Fruit fly (Drosophila melanogaster): ENCODE measurements around the gene Rfk.

Gene Rfk

dm6 chr3R:7886859-7887190 lies 26.3 kb downstream of the Rfk start, which contains the start of gene ArgRS-m (continued):
- TF ChIP-seq CG15073 (GFP tag; optimal IDR thresholded peaks at IDR 0.05) (no peak), CG2116 (GFP tag; optimal IDR thresholded peaks at IDR 0.05) (peak; percentile 49), dm (GFP tag; optimal IDR thresholded peaks at IDR 0.05) (peak; percentile 60), Sin3A (optimal IDR thresholded peaks at IDR 0.05) (peak; percentile 76), Mad (GFP tag; optimal IDR thresholded peaks at IDR 0.05) (no peak), CG4424 (GFP tag; optimal IDR thresholded peaks at IDR 0.05) (no peak), grau (tag; optimal IDR thresholded peaks at IDR 0.05) (peak; percentile 52), CG12391 (tag; optimal IDR thresholded peaks at IDR 0.05) (peak; percentile 53), NC2α (GFP tag; optimal IDR thresholded peaks at IDR 0.05) (no peak), Dref (GFP tag; IDR thresholded peaks at IDR 0.05) (no peak), crc (GFP tag; optimal IDR thresholded peaks at IDR 0.05) (no peak), pita (GFP tag; optimal IDR thresholded peaks at IDR 0.05) (no peak), Mes4 (GFP tag; optimal IDR thresholded peaks at IDR 0.05) (peak; percentile 29), HHEX (GFP tag; optimal IDR thresholded peaks at IDR 0.05) (no peak), CG3281 (GFP tag; optimal IDR thresholded peaks at IDR 0.05) (peak; percentile 15), unpg (GFP tag; optimal IDR thresholded peaks at IDR 0.05) (peak; percentile 42), mld (GFP tag; IDR thresholded peaks at IDR 0.05; ENCODE audit: partially characterized antibody) (no peak), CG15269 (tag; optimal IDR thresholded peaks at IDR 0.05) (peak; percentile 45), vfl (GFP tag; optimal IDR thresholded peaks at IDR 0.05) (no peak), gsb (GFP tag; IDR thresholded peaks at IDR 0.05) (no peak), CG17829 (tag; optimal IDR thresholded peaks at IDR 0.05) (peak; percentile 45), Myb (GFP tag; optimal IDR thresholded peaks at IDR 0.05) (peak; percentile 60), CG13123 (GFP tag; optimal IDR thresholded peaks at IDR 0.05) (no peak), TFAM (GFP tag; optimal IDR thresholded peaks at IDR 0.05) (no peak), CG12744 (GFP tag; optimal IDR thresholded peaks at IDR 0.05) (peak; percentile 43), luna (GFP tag; optimal IDR thresholded peaks at IDR 0.05) (no peak), Oli (tag; optimal IDR thresholded peaks at IDR 0.05) (peak; percentile 8), Nf-YB (GFP tag; optimal IDR thresholded peaks at IDR 0.05) (peak; percentile 6), CG12155 (GFP tag; optimal IDR thresholded peaks at IDR 0.05) (peak; percentile 31), bcd (GFP tag; optimal IDR thresholded peaks at IDR 0.05) (peak; percentile 45), Fer3 (tag; optimal IDR thresholded peaks at IDR 0.05) (peak; percentile 43), CG15011 (GFP tag; optimal IDR thresholded peaks at IDR 0.05) (no peak), CG34422 (GFP tag; IDR thresholded peaks at IDR 0.05) (peak; percentile 48; the same call in 1 of the 3 replicates), row (GFP tag; IDR thresholded peaks at IDR 0.05) (peak; percentile 59; the same call in 2 of the 3 replicates), CG4854 (GFP tag; optimal IDR thresholded peaks at IDR 0.05) (no peak), Sry-δ (GFP tag; optimal IDR thresholded peaks at IDR 0.05) (peak; percentile 58), CG4617 (GFP tag; optimal IDR thresholded peaks at IDR 0.05; ENCODE audit: borderline replicate concordance) (peak; percentile 58), tup (GFP tag; optimal IDR thresholded peaks at IDR 0.05) (no peak), twi (tag; optimal IDR thresholded peaks at IDR 0.05) (no peak), lbe (GFP tag; optimal IDR thresholded peaks at IDR 0.05) (no peak), BtbVII (GFP tag; optimal IDR thresholded peaks at IDR 0.05) (no peak), CG2712 (tag; optimal IDR thresholded peaks at IDR 0.05) (peak; percentile 40), Nf-YC (tag; optimal IDR thresholded peaks at IDR 0.05) (peak; percentile 17), CG7963 (GFP tag; IDR thresholded peaks at IDR 0.05; ENCODE audit: partially characterized antibody) (no peak), Rfx (GFP tag; IDR thresholded peaks at IDR 0.05) (peak; percentile 84), CG14965 (GFP tag; optimal IDR thresholded peaks at IDR 0.05; ENCODE audit: borderline replicate concordance) (no peak), pum (GFP tag; optimal IDR thresholded peaks at IDR 0.05) (no peak), Kr (GFP tag; optimal IDR thresholded peaks at IDR 0.05) (no peak), CG8359 (GFP tag; optimal IDR thresholded peaks at IDR 0.05; ENCODE audit: borderline replicate concordance) (no peak), Dip3 (GFP tag; optimal IDR thresholded peaks at IDR 0.05) (peak; percentile 53), CG18011 (GFP tag; optimal IDR thresholded peaks at IDR 0.05) (peak; percentile 23), CG10979 (tag; optimal IDR thresholded peaks at IDR 0.05) (no peak)
